Worm (Caenorhabditis elegans) whole organism, mixed stage, embryonic: ENCODE measurements around the gene srw-56.
"Not testable (repeated sequence)": the region's sequence is repeated elsewhere in the genome, so short reads cannot be mapped to it uniquely, and the experiment has no call there.

ENCODE experiments used
- M03D4.4 ChIP-seq: sonication (generic microtip); optimal IDR thresholded peaks from 2 replicates; lab custom pipeline; 2017; ENCODE audit warnings: mild to moderate bottlenecking, missing genetic modification characterization, missing compliant biosample characterization
- bed-3 ChIP-seq: fragments of 200-800 bp; sonication (Bioruptor generic); optimal IDR thresholded peaks from 3 replicates; lab custom pipeline; 2018; ENCODE audit warnings: mild to moderate bottlenecking, missing genetic modification characterization, moderate library complexity, missing compliant biosample characterization
- blmp-1 ChIP-seq: fragments of 150-350 bp; optimal IDR thresholded peaks from 2 replicates; lab custom pipeline; 2014; ENCODE audit warnings: missing biosample characterization, missing genetic modification characterization
- ceh-39 ChIP-seq: fragments of 150-350 bp; optimal IDR thresholded peaks from 2 replicates; lab custom pipeline; 2014; ENCODE audit warnings: missing biosample characterization, missing genetic modification characterization
- ceh-43 ChIP-seq: fragments of 200-800 bp; sonication (Bioruptor generic); optimal IDR thresholded peaks from 2 replicates; lab custom pipeline; 2018; ENCODE audit warnings: mild to moderate bottlenecking, missing genetic modification characterization, moderate library complexity, missing compliant biosample characterization
- ceh-83 ChIP-seq: fragments of 200-800 bp; sonication (Bioruptor generic); optimal IDR thresholded peaks from 2 replicates; lab custom pipeline; 2018; ENCODE audit warnings: mild to moderate bottlenecking, missing genetic modification characterization, missing compliant biosample characterization
- ces-1 ChIP-seq: fragments of 150-350 bp; optimal IDR thresholded peaks from 2 replicates; lab custom pipeline; 2014; ENCODE audit warnings: missing biosample characterization, missing genetic modification reagents, missing genetic modification characterization
- drap-1 ChIP-seq: fragments of 200-800 bp; sonication (Bioruptor generic); optimal IDR thresholded peaks from 3 replicates; lab custom pipeline; 2018; ENCODE audit warnings: mild to moderate bottlenecking, missing genetic modification characterization, missing compliant biosample characterization
- elt-1 ChIP-seq: sonication (generic microtip); optimal IDR thresholded peaks from 2 replicates; lab custom pipeline; 2017; ENCODE audit warnings: missing genetic modification characterization, mild to moderate bottlenecking, missing compliant biosample characterization, antibody characterized with exemption, moderate library complexity, borderline replicate concordance; ENCODE audit not compliant: insufficient read depth
- elt-3 ChIP-seq: fragments of 150-350 bp; optimal IDR thresholded peaks from 2 replicates; lab custom pipeline; 2014; ENCODE audit warnings: missing biosample characterization, missing genetic modification characterization
- flh-1 ChIP-seq: fragments of 200-800 bp; sonication (Bioruptor generic); optimal IDR thresholded peaks from 2 replicates; lab custom pipeline; 2018; ENCODE audit warnings: mild to moderate bottlenecking, missing genetic modification characterization, moderate library complexity, missing compliant biosample characterization
- ham-2 ChIP-seq: fragments of 200-800 bp; sonication (Bioruptor generic); optimal IDR thresholded peaks from 2 replicates; lab custom pipeline; 2018; ENCODE audit warnings: mild to moderate bottlenecking, missing genetic modification characterization, missing compliant biosample characterization
- hlh-1 ChIP-seq: fragments of 150-350 bp; optimal IDR thresholded peaks from 2 replicates; lab custom pipeline; 2014; ENCODE audit warnings: missing biosample characterization, missing genetic modification reagents, missing genetic modification characterization
- lin-13 ChIP-seq: fragments of 150-350 bp; optimal IDR thresholded peaks from 2 replicates; lab custom pipeline; 2014; ENCODE audit warnings: missing biosample characterization, missing genetic modification characterization
- lin-32 ChIP-seq: fragments of 200-800 bp; sonication (Bioruptor generic); optimal IDR thresholded peaks from 2 replicates; lab custom pipeline; 2018; ENCODE audit warnings: mild to moderate bottlenecking, missing genetic modification characterization, missing compliant biosample characterization
- lsy-2 ChIP-seq: fragments of 150-350 bp; optimal IDR thresholded peaks from 2 replicates; lab custom pipeline; 2014; ENCODE audit warnings: missing biosample characterization, missing genetic modification characterization
- mab-5 ChIP-seq: fragments of 150-350 bp; optimal IDR thresholded peaks from 2 replicates; lab custom pipeline; 2014; ENCODE audit warnings: missing biosample characterization, missing genetic modification characterization
- mep-1 ChIP-seq: fragments of 150-350 bp; optimal IDR thresholded peaks from 2 replicates; lab custom pipeline; 2017; ENCODE audit warnings: missing biosample characterization, missing genetic modification reagents, missing genetic modification characterization, inconsistent platforms
- mls-2 ChIP-seq: sonication (generic microtip); optimal IDR thresholded peaks from 2 replicates; lab custom pipeline; 2016; ENCODE audit warnings: mild to moderate bottlenecking, missing genetic modification characterization, moderate library complexity, missing compliant biosample characterization
- nhr-12 ChIP-seq: fragments of 150-350 bp; optimal IDR thresholded peaks from 2 replicates; lab custom pipeline; 2014; ENCODE audit warnings: missing biosample characterization, missing genetic modification characterization
- nhr-2 ChIP-seq: fragments of 150-350 bp; optimal IDR thresholded peaks from 2 replicates; lab custom pipeline; 2014; ENCODE audit warnings: missing biosample characterization, missing genetic modification characterization
- nhr-237 ChIP-seq: fragments of 150-350 bp; optimal IDR thresholded peaks from 2 replicates; lab custom pipeline; 2014; ENCODE audit warnings: missing biosample characterization, missing genetic modification characterization
- nhr-28 ChIP-seq: fragments of 150-350 bp; optimal IDR thresholded peaks from 2 replicates; lab custom pipeline; 2014; ENCODE audit warnings: missing biosample characterization, missing genetic modification characterization
- pha-4 ChIP-seq: fragments of 150-350 bp; optimal IDR thresholded peaks from 2 replicates; lab custom pipeline; 2018; ENCODE audit warnings: missing biosample characterization, missing genetic modification reagents, missing genetic modification characterization
- snpc-4 ChIP-seq: fragments of 150-350 bp; optimal IDR thresholded peaks from 2 replicates; lab custom pipeline; 2014; ENCODE audit warnings: missing biosample characterization, missing genetic modification characterization
- tbx-8 ChIP-seq: fragments of 200-800 bp; sonication (Bioruptor generic); optimal IDR thresholded peaks from 2 replicates; lab custom pipeline; 2018; ENCODE audit warnings: mild to moderate bottlenecking, missing genetic modification characterization, moderate library complexity, missing compliant biosample characterization
- unc-120 ChIP-seq: sonication (generic microtip); optimal IDR thresholded peaks from 2 replicates; lab custom pipeline; 2017; ENCODE audit warnings: missing genetic modification characterization, missing compliant biosample characterization; ENCODE audit not compliant: poor library complexity, severe bottlenecking
- ztf-11 ChIP-seq: fragments of 150-350 bp; optimal IDR thresholded peaks from 2 replicates; lab custom pipeline; 2014; ENCODE audit warnings: missing biosample characterization, missing genetic modification characterization

srw-56 gene

ce11 chrV:15932390-15932789 is 20.3 kb downstream of the srw-56 start, which contains the start of gene srw-26:
Gene srw-26 (minus strand): TSS chrV:15932490.
- TF ChIP-seq elt-3 (tag; lab: Kevin White, UChicago) (no peak), ham-2 (GFP tag; lab: Kevin White, UChicago) (no peak), nhr-12 (tag; lab: Kevin White, UChicago) (no peak), ztf-11 (no peak)
- TF ChIP-seq, all 35 proteins: peak for 0

- TF ChIP-seq unc-120 (tag; lab: Kevin White, UChicago); nhr-2 (tag; lab: Kevin White, UChicago); bed-3 (GFP tag; lab: Kevin White, UChicago): not testable (repeated sequence)
Observed at ce11 chrV:15929882-15930281, 22.8 kb downstream of the srw-56 start, which contains the start of gene srbc-77. Gene srbc-77 (plus strand): TSS chrV:15930182.

ce11 chrV:15928325-15928724 is 24.3 kb downstream of the srw-56 start, which contains the start of gene pzf-1:
Gene pzf-1 (minus strand): TSS chrV:15928425.
- no peak for TF ChIP-seq ces-1 (GFP tag; lab: Kevin White, UChicago)
- no peak for TF ChIP-seq mep-1 (tag; lab: Kevin White, UChicago)
- no peak for TF ChIP-seq elt-3 (tag; lab: Kevin White, UChicago)
- no peak for TF ChIP-seq hlh-1 (tag; lab: Kevin White, UChicago)
- no peak for TF ChIP-seq mls-2 (tag; lab: Kevin White, UChicago)
- no peak for TF ChIP-seq nhr-28
- no peak for TF ChIP-seq nhr-2 (tag; lab: Kevin White, UChicago)
- no peak for TF ChIP-seq mab-5
- TF ChIP-seq nhr-237 = no peak
- TF ChIP-seq ztf-11 = no peak
- TF ChIP-seq, all 35 proteins: peak for 0

- TF ChIP-seq mab-5 = no peak
- no peak for TF ChIP-seq lin-32 (GFP tag; lab: Kevin White, UChicago)
- no peak for TF ChIP-seq mep-1 (tag; lab: Kevin White, UChicago)
- no peak for TF ChIP-seq hlh-1 (tag; lab: Kevin White, UChicago)
- no peak for TF ChIP-seq M03D4.4 (tag; lab: Kevin White, UChicago)
- TF ChIP-seq flh-1 (GFP tag; lab: Kevin White, UChicago) = no peak
- TF ChIP-seq unc-120 (tag; lab: Kevin White, UChicago) = no peak
- no peak for TF ChIP-seq ceh-39 (tag; lab: Kevin White, UChicago)
- no peak for TF ChIP-seq drap-1 (GFP tag; lab: Kevin White, UChicago)
- no peak for TF ChIP-seq elt-3 (tag; lab: Kevin White, UChicago)
Observed at ce11 chrV:15924307-15924706, 28.4 kb downstream of the srw-56 start, which contains the start of gene nhr-108. Gene nhr-108 (minus strand): TSS chrV:15924472.

ce11 chrV:15922979-15923378 is 29.7 kb downstream of the srw-56 start, which contains the start of gene F35E8.13:
Gene F35E8.13 (plus strand): TSS chrV:15923279.
- no peak for TF ChIP-seq unc-120 (tag; lab: Kevin White, UChicago)
- no peak for TF ChIP-seq nhr-12 (tag; lab: Kevin White, UChicago)
- TF ChIP-seq nhr-28 = no peak
- TF ChIP-seq ceh-43 (GFP tag; lab: Kevin White, UChicago) = no peak
- no peak for TF ChIP-seq ceh-83
- TF ChIP-seq lin-13 (tag; lab: Kevin White, UChicago) = no peak
- no peak for TF ChIP-seq pha-4 (tag; lab: Kevin White, UChicago)
- TF ChIP-seq snpc-4 = no peak
- TF ChIP-seq hlh-1 (tag; lab: Kevin White, UChicago) = no peak

ce11 chrV:15921102-15921501 is 31.6 kb downstream of the srw-56 start, which contains the start of gene cdr-1:
Gene cdr-1 (plus strand): TSS chrV:15921309.
- TF ChIP-seq ztf-11 = no peak
- TF ChIP-seq mab-5 = no peak
- TF ChIP-seq snpc-4 = no peak
- no peak for TF ChIP-seq blmp-1 (tag; lab: Kevin White, UChicago)
- TF ChIP-seq hlh-1 (tag; lab: Kevin White, UChicago) = no peak
- TF ChIP-seq tbx-8 (GFP tag; lab: Kevin White, UChicago) = no peak
- TF ChIP-seq drap-1 (GFP tag; lab: Kevin White, UChicago) = no peak
- TF ChIP-seq elt-1 (tag; lab: Kevin White, UChicago) = no peak
- no peak for TF ChIP-seq lsy-2 (tag; lab: Kevin White, UChicago)
- no peak for TF ChIP-seq M03D4.4 (tag; lab: Kevin White, UChicago)
- no peak for TF ChIP-seq nhr-28
- TF ChIP-seq ham-2 (GFP tag; lab: Kevin White, UChicago) = no peak
- TF ChIP-seq nhr-12 (tag; lab: Kevin White, UChicago) = no peak
- TF ChIP-seq lin-13 (tag; lab: Kevin White, UChicago) = no peak
